Worm (Caenorhabditis elegans): Measurements from ENCODE around the gene C39E9.12.

C39E9.12 gene

DNA sequence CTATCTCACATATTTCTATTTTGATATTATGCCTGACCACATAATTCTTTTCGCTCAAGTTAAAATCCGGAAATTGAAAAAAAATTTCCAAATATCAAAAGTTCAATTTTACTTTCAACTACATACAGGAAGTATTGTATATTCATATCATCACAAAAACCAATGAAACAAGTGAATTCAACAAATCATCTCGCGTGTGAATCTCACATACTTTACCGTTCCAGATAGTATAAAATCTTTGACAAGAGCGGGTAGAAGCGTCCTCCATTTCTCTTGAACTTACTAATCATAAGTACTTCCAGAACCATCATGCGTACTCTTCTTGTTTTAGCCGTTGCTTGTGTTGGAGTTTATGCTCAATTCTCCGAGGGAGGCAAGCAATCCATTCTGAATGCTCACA, 22.4 kb upstream of the C39E9.12 start, which contains the start of gene scl-8:
Gene scl-8 (plus strand): TSS at position 301 of the 400 bp plus-strand sequence.
- TF ChIP-seq dao-5 (tag; optimal IDR thresholded peaks at IDR 0.05) (no peak), W03F9.2 (tag; optimal IDR thresholded peaks at IDR 0.05) (no peak), him-1 (tag; optimal IDR thresholded peaks at IDR 0.05) (no peak)

ce11 chrIV:13075625-13076252, 18.1 kb upstream of the C39E9.12 start:
- TF ChIP-seq him-1 (tag; optimal IDR thresholded peaks at IDR 0.05) (no peak), dao-5 (tag; optimal IDR thresholded peaks at IDR 0.05) (no peak), W03F9.2 (tag; optimal IDR thresholded peaks at IDR 0.05) (no peak)

- TF ChIP-seq him-1 (tag; optimal IDR thresholded peaks at IDR 0.05) (no peak), dao-5 (tag; optimal IDR thresholded peaks at IDR 0.05) (no peak), W03F9.2 (tag; optimal IDR thresholded peaks at IDR 0.05) (no peak)
Measured at ce11 chrIV:13076620-13077019, 17.2 kb upstream of the C39E9.12 start, which contains the start of gene C39E9.7. C39E9.7 (minus strand) TSS chrIV:13076720.

DNA sequence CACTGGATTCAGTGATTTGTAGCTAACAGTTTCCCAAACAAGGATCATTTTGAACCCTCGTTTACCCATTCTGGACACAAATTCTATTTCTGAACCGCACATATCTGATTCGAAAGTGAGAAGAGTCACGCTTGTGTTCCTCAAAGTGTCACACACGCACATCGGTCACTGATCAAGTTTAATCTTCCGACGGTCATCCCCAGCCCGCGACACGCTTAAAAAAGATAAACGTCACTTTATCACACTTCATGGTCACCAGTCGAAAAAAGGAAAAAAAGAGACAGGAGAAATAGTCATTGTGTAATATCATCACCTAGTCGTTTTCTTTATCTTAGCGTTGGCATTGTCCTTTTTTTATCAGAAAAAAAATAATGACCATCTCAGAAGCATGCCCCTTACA, 16.1 kb upstream of the C39E9.12 start:
- no peak for TF ChIP-seq dao-5 (tag; optimal IDR thresholded peaks at IDR 0.05)
- no peak for TF ChIP-seq him-1 (tag; optimal IDR thresholded peaks at IDR 0.05)
- no peak for TF ChIP-seq W03F9.2 (tag; optimal IDR thresholded peaks at IDR 0.05)

ce11 chrIV:13078342-13078741, 15.5 kb upstream of the C39E9.12 start:
- TF ChIP-seq dao-5 (tag; optimal IDR thresholded peaks at IDR 0.05) (no peak), W03F9.2 (tag; optimal IDR thresholded peaks at IDR 0.05) (no peak), him-1 (tag; optimal IDR thresholded peaks at IDR 0.05) (no peak)

- TF ChIP-seq W03F9.2 (tag; optimal IDR thresholded peaks at IDR 0.05) (no peak), him-1 (tag; optimal IDR thresholded peaks at IDR 0.05) (no peak), dao-5 (tag; optimal IDR thresholded peaks at IDR 0.05) (no peak)
Measured at ce11 chrIV:13079119-13079518, 14.7 kb upstream of the C39E9.12 start, which contains the start of gene C39E9.8. C39E9.8 (plus strand) TSS chrIV:13079446.

ce11 chrIV:13080185-13080584, 13.6 kb upstream of the C39E9.12 start:
- TF ChIP-seq him-1 (tag; optimal IDR thresholded peaks at IDR 0.05) (no peak), dao-5 (tag; optimal IDR thresholded peaks at IDR 0.05) (no peak), W03F9.2 (tag; optimal IDR thresholded peaks at IDR 0.05) (no peak)

ce11 chrIV:13080861-13081260, 12.9 kb upstream of the C39E9.12 start:
- TF ChIP-seq him-1 (tag; optimal IDR thresholded peaks at IDR 0.05) = no peak
- no peak for TF ChIP-seq dao-5 (tag; optimal IDR thresholded peaks at IDR 0.05)
- no peak for TF ChIP-seq W03F9.2 (tag; optimal IDR thresholded peaks at IDR 0.05)

DNA sequence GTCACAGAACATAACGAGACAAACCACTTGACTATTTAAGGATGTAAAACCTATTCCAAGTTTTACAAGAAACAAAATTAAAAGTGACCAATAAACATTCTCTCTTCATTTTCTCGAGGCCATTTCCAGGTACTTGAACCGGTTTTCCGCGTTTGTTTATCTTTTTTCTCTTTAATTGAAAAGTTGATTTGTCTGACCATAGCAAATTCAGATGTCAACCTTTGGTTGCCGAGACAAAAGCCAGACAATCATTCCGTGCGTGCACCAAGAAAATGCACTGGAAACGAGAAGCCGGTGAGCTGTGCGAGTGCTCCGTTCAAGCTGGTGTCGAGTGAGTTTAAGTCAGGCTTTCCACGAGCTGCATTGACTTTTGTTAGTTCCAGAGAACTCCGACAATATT, 11.7 kb upstream of the C39E9.12 start:
- TF ChIP-seq W03F9.2 (tag; optimal IDR thresholded peaks at IDR 0.05) (no peak), him-1 (tag; optimal IDR thresholded peaks at IDR 0.05) (no peak), dao-5 (tag; optimal IDR thresholded peaks at IDR 0.05) (no peak)

DNA sequence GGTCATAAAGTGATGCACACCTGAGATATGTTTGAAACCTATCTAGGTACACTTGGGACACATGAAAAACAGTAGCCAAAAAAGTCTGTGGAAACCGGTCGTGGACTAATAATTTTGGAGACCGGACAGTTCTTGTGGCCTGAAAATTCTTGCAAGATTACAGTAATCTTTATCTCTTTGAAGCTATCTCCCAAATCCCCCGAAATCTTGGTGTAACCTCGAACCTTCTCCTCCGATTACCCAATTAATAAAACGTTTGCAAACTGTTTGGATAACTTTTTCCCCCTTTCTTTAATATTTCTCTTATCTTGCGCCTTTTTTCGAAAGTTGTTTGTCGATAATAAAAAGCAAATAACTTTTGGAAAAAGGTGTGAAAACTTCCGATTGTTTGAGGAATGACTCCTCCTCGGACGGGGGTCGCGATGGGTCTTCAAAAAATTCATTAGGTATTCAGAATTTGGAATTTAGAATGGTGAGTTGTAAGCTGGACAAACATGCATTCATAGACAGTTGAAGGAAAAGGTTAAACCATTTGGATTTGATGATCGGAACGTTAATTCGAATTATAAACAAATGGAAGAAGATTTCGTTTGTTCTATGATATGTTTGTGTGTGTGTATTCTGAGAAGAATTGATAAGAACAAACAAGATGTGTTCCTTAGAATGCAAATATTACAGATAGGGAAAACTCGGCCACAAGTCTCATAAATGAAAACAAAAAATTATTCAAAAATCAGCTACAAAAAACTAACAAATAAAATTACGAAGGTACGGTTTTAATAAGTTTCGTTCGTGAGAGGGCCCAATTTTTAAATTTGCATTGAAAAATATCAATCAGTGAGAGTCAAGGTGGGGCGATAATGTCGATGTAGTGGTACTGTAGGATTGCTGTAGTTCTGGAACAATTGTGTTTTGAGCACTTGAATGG, 10.7 kb upstream of the C39E9.12 start:
- TF ChIP-seq W03F9.2 (tag; optimal IDR thresholded peaks at IDR 0.05) (no peak), him-1 (tag; optimal IDR thresholded peaks at IDR 0.05) (no peak), dao-5 (tag; optimal IDR thresholded peaks at IDR 0.05) (no peak)

ce11 chrIV:13085675-13086074, 8.1 kb upstream of the C39E9.12 start:
- no peak for TF ChIP-seq dao-5 (tag; optimal IDR thresholded peaks at IDR 0.05)
- no peak for TF ChIP-seq him-1 (tag; optimal IDR thresholded peaks at IDR 0.05)
- no peak for TF ChIP-seq W03F9.2 (tag; optimal IDR thresholded peaks at IDR 0.05)

DNA sequence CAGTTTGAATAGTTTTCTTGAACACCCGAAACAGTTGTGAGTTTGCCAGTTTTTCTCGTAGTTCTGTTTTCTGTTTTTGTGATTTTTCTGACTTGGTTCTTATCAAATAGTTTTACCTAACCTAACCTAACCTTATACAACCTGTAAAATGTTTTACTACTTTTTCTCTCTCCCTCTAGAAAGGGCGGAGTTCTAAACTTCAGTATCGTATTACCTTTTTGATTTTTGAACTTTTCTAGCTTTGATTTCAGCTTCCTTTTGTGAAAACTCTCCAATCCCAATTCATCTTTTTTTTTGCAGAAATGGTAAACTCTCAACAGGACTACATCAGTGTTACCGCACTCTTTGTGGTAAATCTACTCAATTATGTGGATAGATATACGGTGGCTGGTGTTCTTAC, 7.1 kb upstream of the C39E9.12 start, which contains the start of gene spin-2:
Gene spin-2 (plus strand): TSS at position 301 of the 400 bp plus-strand sequence.
- no peak for TF ChIP-seq dao-5 (tag; optimal IDR thresholded peaks at IDR 0.05)
- TF ChIP-seq him-1 (tag; optimal IDR thresholded peaks at IDR 0.05) = no peak
- no peak for TF ChIP-seq W03F9.2 (tag; optimal IDR thresholded peaks at IDR 0.05)

DNA sequence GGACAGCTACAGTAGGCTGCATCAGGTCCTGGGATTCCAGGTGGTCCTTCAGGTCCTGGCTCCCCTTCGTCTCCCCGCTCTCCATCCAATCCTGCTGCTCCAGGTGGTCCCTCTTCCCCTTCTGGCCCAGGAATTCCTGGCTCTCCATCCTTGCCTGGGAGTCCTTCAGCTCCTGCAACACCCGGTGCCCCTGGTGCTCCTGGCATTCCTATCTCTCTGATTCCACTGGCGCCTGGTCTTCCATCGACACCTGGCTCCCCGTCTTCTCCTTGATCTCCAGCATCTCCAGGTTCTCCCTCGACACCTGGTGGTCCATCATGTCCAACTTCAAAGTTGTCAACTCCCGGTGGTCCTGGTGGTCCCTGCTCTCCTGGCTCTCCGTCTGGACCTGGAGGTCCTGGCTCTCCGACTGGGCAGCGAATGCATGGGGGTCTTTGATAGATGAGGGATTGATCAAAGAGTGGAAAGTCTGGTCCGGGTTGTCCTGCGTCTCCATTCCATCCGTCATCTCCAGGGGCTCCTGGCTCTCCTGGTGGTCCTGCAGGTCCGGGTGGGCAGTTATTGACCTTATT, 4.0 kb upstream of the C39E9.12 start:
- TF ChIP-seq dao-5 (tag; optimal IDR thresholded peaks at IDR 0.05) = no peak
- TF ChIP-seq W03F9.2 (tag; optimal IDR thresholded peaks at IDR 0.05) = no peak

- TF ChIP-seq W03F9.2 (tag; optimal IDR thresholded peaks at IDR 0.05) = no peak
Measured at ce11 chrIV:13090967-13091366, 2.8 kb upstream of the C39E9.12 start, which contains the start of gene col-132. col-132 (minus strand) TSS chrIV:13091067.

All from whole organism, L4/young adult.